Worm (Caenorhabditis elegans): Measurements from ENCODE around the gene fbxa-131.

DNA sequence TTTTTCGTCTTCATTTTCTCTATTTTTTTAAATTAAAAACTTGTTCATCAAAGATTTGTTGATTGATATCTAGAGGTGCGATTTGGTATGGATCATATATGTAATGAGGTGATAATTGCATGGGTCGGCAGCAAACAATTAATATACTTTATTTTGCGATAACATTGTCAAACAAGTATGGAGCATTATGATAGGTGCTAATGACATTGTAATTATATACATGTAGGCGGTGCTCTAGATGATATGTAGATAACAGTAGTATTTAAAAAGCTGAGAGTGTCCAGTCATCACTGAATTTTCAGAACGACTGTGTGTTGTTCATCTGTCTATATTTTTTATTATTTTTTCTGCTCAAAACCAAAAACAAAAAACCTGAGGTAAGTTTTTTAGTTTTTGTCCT lies 7.9 kb upstream of the fbxa-131 start, which contains the start of gene Y116F11A.1:
- TF ChIP-seq him-1 (tag; optimal IDR thresholded peaks at IDR 0.05), result no peak
- no peak for TF ChIP-seq dao-5 (tag; optimal IDR thresholded peaks at IDR 0.05)

Measured in whole organism, L4/young adult.